Worm (Caenorhabditis elegans) whole organism, L1 larva: ENCODE results near the gene ebp-2.
"Not testable (repeated sequence)": the region's sequence is repeated elsewhere in the genome, so short reads cannot be mapped to it uniquely, and the experiment has no call there.

Experiments used
- aha-1 ChIP-seq: fragments of 150-350 bp; optimal IDR thresholded peaks from 2 replicates; lab custom pipeline; 2014; ENCODE audit warnings: missing biosample characterization, missing genetic modification characterization
- alr-1 ChIP-seq: fragments of 200-800 bp; sonication (Bioruptor generic); optimal IDR thresholded peaks from 2 replicates; lab custom pipeline; 2018; ENCODE audit warnings: borderline replicate concordance, mild to moderate bottlenecking, missing genetic modification characterization, missing compliant biosample characterization
- ama-1 ChIP-seq: fragments of 150-350 bp; optimal IDR thresholded peaks from 2 replicates; lab custom pipeline; 2014
- blmp-1 ChIP-seq: fragments of 150-350 bp; optimal IDR thresholded peaks from 2 replicates; lab custom pipeline; 2014; ENCODE audit warnings: missing biosample characterization, missing genetic modification characterization
- ceh-8 ChIP-seq: fragments of 200-800 bp; sonication (Bioruptor generic); optimal IDR thresholded peaks from 2 replicates; lab custom pipeline; 2018; ENCODE audit warnings: mild to moderate bottlenecking, missing genetic modification characterization, moderate library complexity, missing compliant biosample characterization
- ceh-82 ChIP-seq, 3 experiments: fragments of 150-350 bp in 1 of 3; sonication (generic microtip) in 2 of 3; optimal IDR thresholded peaks; 2 replicates each; lab custom pipeline; 2014 to 2017; ENCODE audit warnings: missing biosample characterization in 3 of 3, missing genetic modification characterization in 3 of 3
- efl-1 ChIP-seq, 4 experiments: fragments of 150-350 bp; optimal IDR thresholded peaks in 3 of 4; peaks in 1 of 4; 1 replicate in 1 of 4; 2 replicates in 3 of 4; lab custom pipeline; 2014; ENCODE audit warnings: missing biosample characterization in 2 of 4, missing genetic modification characterization in 2 of 4, missing genetic modification reagents in 2 of 4
- efl-3 ChIP-seq: fragments of 200-800 bp; sonication (Bioruptor generic); optimal IDR thresholded peaks from 2 replicates; lab custom pipeline; 2018; ENCODE audit warnings: mild to moderate bottlenecking, missing genetic modification characterization, missing compliant biosample characterization
- ets-5 ChIP-seq: fragments of 200-800 bp; sonication (Bioruptor generic); IDR thresholded peaks from 2 replicates; pipeline ENCODE4 v1.3.6; 2022; ENCODE audit warnings: missing genetic modification characterization, missing compliant biosample characterization
- fkh-8 ChIP-seq: sonication (generic microtip); optimal IDR thresholded peaks from 2 replicates; lab custom pipeline; 2016; ENCODE audit warnings: mild to moderate bottlenecking, missing genetic modification characterization, missing compliant biosample characterization
- hlh-4 ChIP-seq: sonication (generic microtip); optimal IDR thresholded peaks from 2 replicates; lab custom pipeline; 2016; ENCODE audit warnings: mild to moderate bottlenecking, missing genetic modification characterization, missing compliant biosample characterization
- isw-1 ChIP-seq: fragments of 200-800 bp; sonication (Bioruptor generic); IDR thresholded peaks from 2 replicates; pipeline ENCODE4 v1.3.6; 2022; ENCODE audit warnings: missing genetic modification characterization, missing compliant biosample characterization
- lin-13 ChIP-seq: fragments of 150-350 bp; optimal IDR thresholded peaks from 2 replicates; lab custom pipeline; 2014; ENCODE audit warnings: missing biosample characterization, missing genetic modification reagents, missing genetic modification characterization
- lin-14 ChIP-seq: fragments of 200-800 bp; sonication (Bioruptor generic); optimal IDR thresholded peaks from 2 replicates; lab custom pipeline; 2018; ENCODE audit warnings: mild to moderate bottlenecking, missing genetic modification characterization, moderate library complexity, missing compliant biosample characterization
- lin-35 ChIP-seq, 2 experiments: fragments of 150-350 bp; optimal IDR thresholded peaks; 2 replicates each; lab custom pipeline; 2014; ENCODE audit warnings: missing biosample characterization in 2 of 2, missing genetic modification characterization in 2 of 2, missing genetic modification reagents in 2 of 2
- lin-39 ChIP-seq: fragments of 150-350 bp; optimal IDR thresholded peaks from 2 replicates; lab custom pipeline; 2014; ENCODE audit warnings: missing biosample characterization, missing genetic modification reagents, missing genetic modification characterization
- lir-3 ChIP-seq: sonication (generic microtip); optimal IDR thresholded peaks from 2 replicates; lab custom pipeline; 2016; ENCODE audit warnings: mild to moderate bottlenecking, missing genetic modification characterization, moderate library complexity, missing compliant biosample characterization; ENCODE audit not compliant: poor library complexity
- mab-9 ChIP-seq: fragments of 200-800 bp; sonication (Bioruptor generic); IDR thresholded peaks from 2 replicates; pipeline ENCODE4 v1.3.6; 2022; ENCODE audit warnings: missing genetic modification reagents, missing genetic modification characterization, missing compliant biosample characterization
- mef-2 ChIP-seq: fragments of 150-350 bp; optimal IDR thresholded peaks from 2 replicates; lab custom pipeline; 2014; ENCODE audit warnings: missing biosample characterization, missing genetic modification characterization
- mep-1 ChIP-seq: fragments of 150-350 bp; optimal IDR thresholded peaks from 2 replicates; lab custom pipeline; 2014; ENCODE audit warnings: missing biosample characterization, missing genetic modification characterization
- nhr-11 ChIP-seq: fragments of 150-350 bp; optimal IDR thresholded peaks from 2 replicates; lab custom pipeline; 2014; ENCODE audit warnings: missing biosample characterization, missing genetic modification characterization
- nhr-12 ChIP-seq: sonication (generic microtip); optimal IDR thresholded peaks from 2 replicates; lab custom pipeline; 2017; ENCODE audit warnings: missing biosample characterization, missing genetic modification characterization
- nhr-237 ChIP-seq: fragments of 150-350 bp; optimal IDR thresholded peaks from 2 replicates; lab custom pipeline; 2014; ENCODE audit warnings: missing biosample characterization, missing genetic modification characterization
- nhr-28 ChIP-seq: fragments of 150-350 bp; optimal IDR thresholded peaks from 2 replicates; lab custom pipeline; 2014; ENCODE audit warnings: missing biosample characterization, missing genetic modification characterization
- nhr-77 ChIP-seq: fragments of 150-350 bp; optimal IDR thresholded peaks from 2 replicates; lab custom pipeline; 2014; ENCODE audit warnings: missing biosample characterization, missing genetic modification characterization
- nhr-84 ChIP-seq: sonication (generic microtip); optimal IDR thresholded peaks from 2 replicates; lab custom pipeline; 2017; ENCODE audit warnings: missing biosample characterization, missing genetic modification characterization
- nhr-85 ChIP-seq: sonication (generic microtip); peaks from one replicate; lab custom pipeline; 2016; ENCODE audit warnings: missing genetic modification characterization, inconsistent platforms, missing compliant biosample characterization
- pag-3 ChIP-seq: sonication (generic microtip); optimal IDR thresholded peaks from 2 replicates; lab custom pipeline; 2017; ENCODE audit warnings: missing genetic modification characterization, mild to moderate bottlenecking, missing compliant biosample characterization, antibody characterized with exemption, borderline replicate concordance; ENCODE audit not compliant: insufficient read depth
- skn-1 ChIP-seq: fragments of 150-350 bp; optimal IDR thresholded peaks from 2 replicates; lab custom pipeline; 2014; ENCODE audit warnings: missing biosample characterization, missing genetic modification characterization
- snpc-4 ChIP-seq: fragments of 150-350 bp; optimal IDR thresholded peaks from 2 replicates; lab custom pipeline; 2014; ENCODE audit warnings: missing biosample characterization, missing genetic modification characterization
- snu-23 ChIP-seq: sonication (generic microtip); optimal IDR thresholded peaks from 2 replicates; lab custom pipeline; 2016; ENCODE audit warnings: missing genetic modification characterization, missing compliant biosample characterization
- sptf-1 ChIP-seq: fragments of 150-350 bp; optimal IDR thresholded peaks from 2 replicates; lab custom pipeline; 2014; ENCODE audit warnings: missing biosample characterization, missing genetic modification characterization
- swsn-7 ChIP-seq: sonication (generic microtip); optimal IDR thresholded peaks from 2 replicates; lab custom pipeline; 2016; ENCODE audit warnings: missing genetic modification characterization, missing compliant biosample characterization
- tbx-2 ChIP-seq: sonication (generic microtip); optimal IDR thresholded peaks from 2 replicates; lab custom pipeline; 2016; ENCODE audit warnings: missing genetic modification characterization, missing compliant biosample characterization
- tlp-1 ChIP-seq: fragments of 150-350 bp; optimal IDR thresholded peaks from 2 replicates; lab custom pipeline; 2014; ENCODE audit warnings: missing biosample characterization, missing genetic modification characterization
- unc-130 ChIP-seq: fragments of 150-350 bp; optimal IDR thresholded peaks from 2 replicates; lab custom pipeline; 2017; ENCODE audit warnings: missing biosample characterization, missing genetic modification characterization, inconsistent platforms
- unc-86 ChIP-seq: sonication (generic microtip); optimal IDR thresholded peaks from 2 replicates; lab custom pipeline; 2016; ENCODE audit warnings: missing genetic modification characterization, missing compliant biosample characterization
- unc-98 ChIP-seq: fragments of 200-800 bp; sonication (Bioruptor generic); IDR thresholded peaks from 2 replicates; pipeline ENCODE4 v1.3.6; 2022; ENCODE audit warnings: missing genetic modification characterization, missing compliant biosample characterization
- zip-4 ChIP-seq: fragments of 200-800 bp; sonication (Bioruptor generic); optimal IDR thresholded peaks from 2 replicates; lab custom pipeline; 2018; ENCODE audit warnings: mild to moderate bottlenecking, missing genetic modification characterization, moderate library complexity, missing compliant biosample characterization

ebp-2 gene

ce11 chrII:11442425-11442824 is at the start of gene ebp-2:
Gene ebp-2 (plus strand): TSS chrII:11442725.
- not testable (repeated sequence) for TF ChIP-seq mab-9; nhr-28 (tag; lab: Kevin White, UChicago); ceh-82 (tag; optimal IDR thresholded peaks at IDR 0.05; lab: Kevin White, UChicago)

- TF ChIP-seq swsn-7 (tag; lab: Kevin White, UChicago): no peak
- no peak for TF ChIP-seq nhr-237 (tag; lab: Kevin White, UChicago)
- TF ChIP-seq mep-1: no peak
- TF ChIP-seq fkh-8: no peak
- TF ChIP-seq unc-98 (GFP tag; lab: Robert Waterston, UW): no peak
- TF ChIP-seq tlp-1 (tag; lab: Kevin White, UChicago): no peak
- TF ChIP-seq zip-4 (GFP tag; lab: Kevin White, UChicago): no peak
- TF ChIP-seq skn-1 (tag; lab: Kevin White, UChicago): no peak
- no peak for TF ChIP-seq mef-2
- TF ChIP-seq nhr-77 (tag; lab: Kevin White, UChicago): no peak
- no peak for TF ChIP-seq unc-130 (tag; lab: Kevin White, UChicago)
- TF ChIP-seq lin-35 (GFP tag; optimal IDR thresholded peaks at IDR 0.05; lab: Kevin White, UChicago): no peak
- no peak for TF ChIP-seq efl-1 (optimal IDR thresholded peaks at IDR 0.05; lab: Kevin White, UChicago)
- no peak for TF ChIP-seq efl-1 (GFP tag; optimal IDR thresholded peaks at IDR 0.05 in 1 of 2; lab: Kevin White, UChicago)
- no peak for TF ChIP-seq lin-13 (GFP tag; lab: Kevin White, UChicago)
- no peak for TF ChIP-seq ets-5
- no peak for TF ChIP-seq efl-3 (GFP tag; lab: Kevin White, UChicago)
Observed at ce11 chrII:11393787-11394186, 48.7 kb upstream of the ebp-2 start.

ce11 chrII:11396217-11396616 is 46.3 kb upstream of the ebp-2 start:
- TF ChIP-seq tbx-2 (tag; lab: Kevin White, UChicago) (no peak), hlh-4 (no peak), mep-1 (no peak), lin-14 (no peak), isw-1 (GFP tag; lab: Robert Waterston, UW) (no peak), nhr-85 (tag; lab: Kevin White, UChicago) (peak; percentile 47)
- TF ChIP-seq, all 84 proteins: peak for 1

ce11 chrII:11398787-11399186 is 43.7 kb upstream of the ebp-2 start:
- TF ChIP-seq ama-1 (lab: Kevin White, UChicago) (no peak), lin-39 (no peak), ceh-8 (peak; percentile 8)

ce11 chrII:11400386-11400785 is 42.1 kb upstream of the ebp-2 start:
- TF ChIP-seq nhr-11 (tag; lab: Kevin White, UChicago) (no peak), lin-14 (peak; percentile 33), nhr-84 (no peak), snu-23 (GFP tag; lab: Kevin White, UChicago) (peak; percentile 14), sptf-1 (no peak), unc-86 (tag; lab: Kevin White, UChicago) (no peak), lir-3 (no peak), fkh-8 (no peak), mep-1 (peak; percentile 55), alr-1 (tag; lab: Kevin White, UChicago) (no peak), unc-130 (tag; lab: Kevin White, UChicago) (no peak), nhr-12 (tag; lab: Kevin White, UChicago) (no peak), snpc-4 (tag; lab: Kevin White, UChicago) (no peak), lin-13 (GFP tag; lab: Kevin White, UChicago) (no peak), hlh-4 (no peak), pag-3 (tag; lab: Kevin White, UChicago) (no peak), unc-98 (GFP tag; lab: Robert Waterston, UW) (no peak), blmp-1 (peak; percentile 52), aha-1 (tag; lab: Kevin White, UChicago) (no peak)
